Worm (Caenorhabditis elegans): ENCODE data around the gene parg-1.

Gene parg-1

ce11 chrIV:8754146-8754545, 8.1 kb downstream of the parg-1 start:
- TF ChIP-seq ceh-83 (GFP tag; optimal IDR thresholded peaks at IDR 0.05), result peak; percentile 10
- TF ChIP-seq ztf-11 (tag; optimal IDR thresholded peaks at IDR 0.05), result no peak
- no peak for TF ChIP-seq unc-39 (tag; optimal IDR thresholded peaks at IDR 0.05)
- no peak for TF ChIP-seq lin-13 (tag; optimal IDR thresholded peaks at IDR 0.05)
- no peak for TF ChIP-seq ham-2 (GFP tag; optimal IDR thresholded peaks at IDR 0.05)

DNA sequence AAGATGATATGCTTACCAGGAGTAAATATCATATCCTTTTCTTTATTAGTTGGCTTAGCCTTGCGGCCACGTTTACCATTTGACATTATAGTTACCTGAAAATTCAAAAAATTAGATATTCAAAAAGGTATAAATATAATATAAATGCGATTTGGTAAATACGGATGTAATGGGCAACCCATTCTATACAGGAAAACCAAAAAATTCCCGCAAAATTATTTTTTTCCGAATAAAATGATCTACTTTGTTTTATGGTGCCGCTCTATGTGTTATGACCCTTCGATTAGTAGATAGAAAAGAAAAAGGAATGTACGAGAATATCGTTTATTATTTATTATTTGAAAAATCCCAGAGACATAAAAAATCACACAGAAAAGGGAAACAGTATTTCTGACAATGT, 8.7 kb downstream of the parg-1 start, which contains the start of gene elli-1:
elli-1 (minus strand) TSS at position 101 of the 400 bp plus-strand sequence.
- TF ChIP-seq sptf-1 (tag; optimal IDR thresholded peaks at IDR 0.05), result no peak
- no peak for TF ChIP-seq tbx-8 (GFP tag; optimal IDR thresholded peaks at IDR 0.05)
- TF ChIP-seq ces-1 (GFP tag; optimal IDR thresholded peaks at IDR 0.05), result no peak
- TF ChIP-seq nhr-237 (tag; optimal IDR thresholded peaks at IDR 0.05), result no peak
- TF ChIP-seq lin-13 (tag; optimal IDR thresholded peaks at IDR 0.05), result no peak
- no peak for TF ChIP-seq snpc-4 (tag; optimal IDR thresholded peaks at IDR 0.05)
- TF ChIP-seq bed-3 (GFP tag; optimal IDR thresholded peaks at IDR 0.05), result no peak
- no peak for TF ChIP-seq ceh-83 (GFP tag; optimal IDR thresholded peaks at IDR 0.05)
- TF ChIP-seq mab-5 (tag; optimal IDR thresholded peaks at IDR 0.05), result no peak
- TF ChIP-seq mep-1 (tag; optimal IDR thresholded peaks at IDR 0.05), result no peak
- TF ChIP-seq lsy-2 (tag; optimal IDR thresholded peaks at IDR 0.05), result no peak
- no peak for TF ChIP-seq nhr-2 (tag; optimal IDR thresholded peaks at IDR 0.05)
- TF ChIP-seq nhr-76 (tag; optimal IDR thresholded peaks at IDR 0.05), result no peak
- TF ChIP-seq ham-2 (GFP tag; optimal IDR thresholded peaks at IDR 0.05), result no peak
- no peak for TF ChIP-seq hlh-1 (tag; optimal IDR thresholded peaks at IDR 0.05)

DNA sequence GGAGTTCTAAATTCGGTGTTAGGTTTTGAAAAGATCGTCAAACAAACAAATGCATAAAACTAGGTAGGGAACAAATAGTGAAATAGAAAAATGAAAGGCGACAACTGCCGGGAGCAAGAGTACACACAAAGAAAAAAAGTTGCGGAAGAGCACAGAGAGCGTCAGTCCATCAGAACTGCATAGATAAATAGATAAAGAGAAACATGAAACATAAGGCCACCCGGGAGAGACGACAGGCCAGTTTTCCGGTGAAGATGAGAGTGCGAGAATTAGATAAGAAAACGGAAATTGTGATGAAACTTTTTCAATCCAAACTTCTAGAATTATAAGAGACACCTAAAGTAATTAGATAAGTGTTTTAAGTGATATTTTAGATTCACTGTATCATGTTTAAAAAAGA, 11.7 kb downstream of the parg-1 start:
- no peak for TF ChIP-seq lin-13 (tag; optimal IDR thresholded peaks at IDR 0.05)
- TF ChIP-seq lsy-2 (tag; optimal IDR thresholded peaks at IDR 0.05), result no peak
- no peak for TF ChIP-seq elt-3 (tag; optimal IDR thresholded peaks at IDR 0.05)
- no peak for TF ChIP-seq zip-8 (tag; optimal IDR thresholded peaks at IDR 0.05)
- TF ChIP-seq ces-1 (GFP tag; optimal IDR thresholded peaks at IDR 0.05), result peak; percentile 2
- TF ChIP-seq unc-120 (tag; optimal IDR thresholded peaks at IDR 0.05; ENCODE audit: poor library complexity, severe bottlenecking), result peak; percentile 54
- TF ChIP-seq M03D4.4 (tag; optimal IDR thresholded peaks at IDR 0.05), result no peak
- TF ChIP-seq hlh-1 (tag; optimal IDR thresholded peaks at IDR 0.05), result peak; percentile 55

- TF ChIP-seq ces-1 (GFP tag; optimal IDR thresholded peaks at IDR 0.05) (peak; percentile 28), sem-2 (GFP tag; optimal IDR thresholded peaks at IDR 0.05) (no peak)
Measured at ce11 chrIV:8758620-8759019, 12.6 kb downstream of the parg-1 start.

- TF ChIP-seq nhr-28 (tag; optimal IDR thresholded peaks at IDR 0.05) (no peak), elt-3 (tag; optimal IDR thresholded peaks at IDR 0.05) (no peak), mab-5 (tag; optimal IDR thresholded peaks at IDR 0.05) (no peak), unc-39 (tag; optimal IDR thresholded peaks at IDR 0.05) (no peak), ceh-83 (GFP tag; optimal IDR thresholded peaks at IDR 0.05) (no peak), drap-1 (GFP tag; optimal IDR thresholded peaks at IDR 0.05) (no peak), flh-1 (GFP tag; optimal IDR thresholded peaks at IDR 0.05) (no peak), ham-2 (GFP tag; optimal IDR thresholded peaks at IDR 0.05) (no peak), ces-1 (GFP tag; optimal IDR thresholded peaks at IDR 0.05) (no peak), zip-8 (tag; optimal IDR thresholded peaks at IDR 0.05) (no peak), nhr-12 (tag; optimal IDR thresholded peaks at IDR 0.05) (no peak)
Measured at ce11 chrIV:8761896-8762295, 15.8 kb downstream of the parg-1 start, which contains the start of the genes F20C5.11 and klp-11. F20C5.11 (minus strand) TSS chrIV:8761996. klp-11 (minus strand) TSS chrIV:8762066.

- TF ChIP-seq hlh-1 (tag; optimal IDR thresholded peaks at IDR 0.05) (peak; percentile 88), mep-1 (tag; optimal IDR thresholded peaks at IDR 0.05) (peak; percentile 39), unc-120 (tag; optimal IDR thresholded peaks at IDR 0.05; ENCODE audit: poor library complexity, severe bottlenecking) (peak; percentile 56), lin-32 (GFP tag; optimal IDR thresholded peaks at IDR 0.05) (no peak), unc-62 (GFP tag; optimal IDR thresholded peaks at IDR 0.05) (peak; percentile 61), sptf-1 (tag; optimal IDR thresholded peaks at IDR 0.05) (no peak), ces-1 (GFP tag; optimal IDR thresholded peaks at IDR 0.05) (peak; percentile 94), ceh-39 (tag; optimal IDR thresholded peaks at IDR 0.05) (peak; percentile 72), lsy-2 (tag; optimal IDR thresholded peaks at IDR 0.05) (peak; percentile 32)
Measured at ce11 chrIV:8762471-8762870, 16.4 kb downstream of the parg-1 start.

Measured in whole organism, mixed stage, embryonic.